Worm (Caenorhabditis elegans) whole organism, L1 larva: Measurements from ENCODE around the gene F47E1.4.

Experiments
- aly-2 ChIP-seq: fragments of 150-350 bp; optimal IDR thresholded peaks from 2 replicates; lab custom pipeline; 2014; ENCODE audit warnings: missing biosample characterization, missing genetic modification characterization
- ama-1 ChIP-seq: fragments of 150-350 bp; optimal IDR thresholded peaks from 2 replicates; lab custom pipeline; 2014
- ceh-8 ChIP-seq: fragments of 200-800 bp; sonication (Bioruptor generic); optimal IDR thresholded peaks from 2 replicates; lab custom pipeline; 2018; ENCODE audit warnings: mild to moderate bottlenecking, missing genetic modification characterization, moderate library complexity, missing compliant biosample characterization
- egl-27 ChIP-seq, 2 experiments: fragments of 150-350 bp in 1 of 2; sonication (generic microtip); optimal IDR thresholded peaks; 3 replicates each; lab custom pipeline; 2017 to 2018; ENCODE audit warnings: missing biosample characterization in 2 of 2, missing genetic modification characterization in 2 of 2, missing genetic modification reagents in 2 of 2
- elt-3 ChIP-seq, 6 experiments: fragments of 150-350 bp in 1 of 6; sonication (generic microtip); optimal IDR thresholded peaks; 2 replicates each; lab custom pipeline; 2017 to 2018; ENCODE audit warnings: missing biosample characterization in 6 of 6, missing genetic modification characterization in 6 of 6, inconsistent platforms in 1 of 6
- lin-13 ChIP-seq: fragments of 150-350 bp; optimal IDR thresholded peaks from 2 replicates; lab custom pipeline; 2014; ENCODE audit warnings: missing biosample characterization, missing genetic modification reagents, missing genetic modification characterization
- lin-15B ChIP-seq: fragments of 150-350 bp; sonication (generic microtip); optimal IDR thresholded peaks from 3 replicates; lab custom pipeline; 2014; ENCODE audit warnings: missing biosample characterization, missing genetic modification characterization
- lin-35 ChIP-seq, 2 experiments: fragments of 150-350 bp; optimal IDR thresholded peaks; 2 replicates each; lab custom pipeline; 2014; ENCODE audit warnings: missing biosample characterization in 2 of 2, missing genetic modification characterization in 2 of 2, missing genetic modification reagents in 2 of 2
- sptf-1 ChIP-seq: fragments of 150-350 bp; optimal IDR thresholded peaks from 2 replicates; lab custom pipeline; 2014; ENCODE audit warnings: missing biosample characterization, missing genetic modification characterization
- unc-62 ChIP-seq: fragments of 150-350 bp; optimal IDR thresholded peaks from 2 replicates; lab custom pipeline; 2014; ENCODE audit warnings: missing biosample characterization, missing genetic modification reagents, missing genetic modification characterization
- vab-15 ChIP-seq: sonication (generic microtip); optimal IDR thresholded peaks from 2 replicates; lab custom pipeline; 2017; ENCODE audit warnings: missing genotype, mild to moderate bottlenecking, missing genetic modification characterization, missing compliant biosample characterization
- zag-1 ChIP-seq: fragments of 150-350 bp; optimal IDR thresholded peaks from 2 replicates; lab custom pipeline; 2014; ENCODE audit warnings: missing biosample characterization, missing genetic modification characterization

DNA sequence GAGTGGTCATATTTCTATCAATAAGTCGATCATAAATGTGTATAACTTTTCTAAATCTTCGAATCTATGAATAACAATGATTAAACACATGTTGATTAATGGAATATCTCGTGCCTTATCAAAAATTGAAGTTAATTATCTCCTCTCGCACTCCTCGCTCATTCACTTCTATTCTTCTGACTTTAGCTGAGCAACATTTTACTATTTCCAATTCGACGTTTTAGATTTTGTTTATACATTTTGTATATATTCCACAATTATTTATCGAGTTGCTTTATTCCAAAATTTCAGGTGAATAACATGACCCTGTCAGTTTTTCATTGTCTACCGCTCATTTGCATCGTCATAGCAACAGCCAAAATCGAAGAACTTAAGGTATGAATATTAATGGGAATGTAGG lies 35.3 kb upstream of the F47E1.4 start, which contains the start of gene T25B6.3:
- TF ChIP-seq unc-62 (no peak), lin-35 (GFP tag; optimal IDR thresholded peaks at IDR 0.05; lab: Kevin White, UChicago) (no peak), lin-13 (no peak), lin-15B (tag; lab: Kevin White, UChicago) (no peak), sptf-1 (tag; lab: Kevin White, UChicago) (no peak), zag-1 (tag; lab: Kevin White, UChicago) (no peak), ceh-8 (GFP tag; lab: Kevin White, UChicago) (no peak), elt-3 (tag; optimal IDR thresholded peaks at IDR 0.05; lab: Kevin White, UChicago) (no peak), aly-2 (no peak), vab-15 (tag; lab: Kevin White, UChicago) (no peak), egl-27 (tag; optimal IDR thresholded peaks at IDR 0.05; lab: Kevin White, UChicago) (no peak), ama-1 (lab: Kevin White, UChicago) (no peak)
